Fruit fly (Drosophila melanogaster) whole organism, embryonic: ENCODE measurements around the gene scrib.
A peak's percentile ranks its signal among the peaks of the same experiment; 100 is the strongest.

ENCODE experiments used
- Adf1 ChIP-seq: fragments of 200-800 bp; sonication (Bioruptor generic); IDR thresholded peaks from 2 replicates; pipeline ENCODE4 v1.3.6; 2022; ENCODE audit warnings: missing biosample characterization, missing genetic modification characterization
- B-H1 ChIP-seq: fragments of 200-800 bp; sonication (Bioruptor generic); IDR thresholded peaks from 3 replicates; pipeline ENCODE4 v1.3.6; 2022; ENCODE audit warnings: missing biosample characterization, missing genetic modification characterization
- CG10366 ChIP-seq: fragments of 200-800 bp; sonication (Bioruptor generic); IDR thresholded peaks from 2 replicates; pipeline ENCODE4 v1.3.6; 2022; ENCODE audit warnings: missing biosample characterization, missing genetic modification characterization
- CG10431 ChIP-seq: fragments of 200-800 bp; sonication (Bioruptor generic); optimal IDR thresholded peaks from 3 replicates; lab custom pipeline; 2018; ENCODE audit warnings: missing biosample characterization, mild to moderate bottlenecking, missing genetic modification characterization
- CG10565 ChIP-seq: fragments of 200-800 bp; sonication (Bioruptor generic); optimal IDR thresholded peaks from 3 replicates; lab custom pipeline; 2016; ENCODE audit warnings: missing biosample characterization, mild to moderate bottlenecking, missing genetic modification characterization
- CG10979 ChIP-seq: fragments of 200-800 bp; sonication (Bioruptor generic); optimal IDR thresholded peaks from 2 replicates; lab custom pipeline; 2018; ENCODE audit warnings: missing biosample characterization, mild to moderate bottlenecking, missing genetic modification characterization, moderate library complexity
- CG11085 ChIP-seq: fragments of 200-800 bp; sonication (Bioruptor generic); IDR thresholded peaks from 2 replicates; pipeline ENCODE4 v1.3.6; 2022; ENCODE audit warnings: missing biosample characterization, missing genetic modification characterization
- CG11723 ChIP-seq: fragments of 200-800 bp; sonication (Bioruptor generic); optimal IDR thresholded peaks from 2 replicates; lab custom pipeline; 2017; ENCODE audit warnings: missing biosample characterization, mild to moderate bottlenecking, missing genetic modification characterization
- CG12659 ChIP-seq: fragments of 200-800 bp; sonication (Bioruptor generic); optimal IDR thresholded peaks from 3 replicates; lab custom pipeline; 2017; ENCODE audit warnings: mild to moderate bottlenecking, missing biosample characterization, missing genetic modification reagents, missing genetic modification characterization
- CG13424 ChIP-seq: fragments of 200-800 bp; sonication (Bioruptor generic); optimal IDR thresholded peaks from 2 replicates; lab custom pipeline; 2019; ENCODE audit warnings: missing biosample characterization, mild to moderate bottlenecking, missing genetic modification characterization, moderate library complexity
- CG14014 ChIP-seq: fragments of 200-800 bp; sonication (Bioruptor generic); IDR thresholded peaks from 2 replicates; pipeline ENCODE4 v1.3.6; 2022; ENCODE audit warnings: missing biosample characterization, missing genetic modification characterization
- CG14710 ChIP-seq: fragments of 200-800 bp; sonication (Bioruptor generic); optimal IDR thresholded peaks from 3 replicates; lab custom pipeline; 2019; ENCODE audit warnings: missing biosample characterization, mild to moderate bottlenecking, missing genetic modification characterization, moderate library complexity
- CG17912 ChIP-seq: fragments of 200-800 bp; sonication (Bioruptor generic); optimal IDR thresholded peaks from 2 replicates; lab custom pipeline; 2018; ENCODE audit warnings: missing biosample characterization, mild to moderate bottlenecking, missing genetic modification characterization
- CG42726 ChIP-seq: fragments of 200-800 bp; sonication (Bioruptor generic); IDR thresholded peaks from 2 replicates; pipeline ENCODE4 v1.3.6; 2022; ENCODE audit warnings: missing biosample characterization, missing genetic modification characterization; ENCODE audit not compliant: partially characterized antibody
- CG4730 ChIP-seq: fragments of 200-800 bp; sonication (Bioruptor generic); IDR thresholded peaks from 2 replicates; pipeline ENCODE4 v1.3.6; 2022; ENCODE audit warnings: missing biosample characterization, missing genetic modification characterization
- CG5953 ChIP-seq: fragments of 200-800 bp; sonication (Bioruptor generic); IDR thresholded peaks from 2 replicates; pipeline ENCODE4 v1.3.6; 2022; ENCODE audit warnings: missing biosample characterization, missing genetic modification characterization
- CG6272 ChIP-seq: fragments of 200-800 bp; sonication (Bioruptor generic); IDR thresholded peaks from 2 replicates; pipeline ENCODE4 v1.3.6; 2022; ENCODE audit warnings: missing biosample characterization, missing genetic modification characterization
- CG6813 ChIP-seq: fragments of 200-800 bp; sonication (Bioruptor generic); optimal IDR thresholded peaks from 2 replicates; lab custom pipeline; 2017; ENCODE audit warnings: missing biosample characterization, missing genetic modification characterization, mild to moderate bottlenecking, moderate library complexity, missing genetic modification reagents
- CG7357 ChIP-seq: fragments of 200-800 bp; sonication (Bioruptor generic); IDR thresholded peaks from 3 replicates; pipeline ENCODE4 v1.3.6; 2022; ENCODE audit warnings: missing biosample characterization, missing genetic modification characterization
- CG8089 ChIP-seq: fragments of 200-800 bp; sonication (Bioruptor generic); optimal IDR thresholded peaks from 3 replicates; lab custom pipeline; 2016; ENCODE audit warnings: missing biosample characterization, missing genetic modification characterization
- CG8281 ChIP-seq: fragments of 200-800 bp; sonication (Bioruptor generic); optimal IDR thresholded peaks from 2 replicates; lab custom pipeline; 2018; ENCODE audit warnings: missing biosample characterization, mild to moderate bottlenecking, missing genetic modification characterization, moderate library complexity
- CG8290 ChIP-seq, 3 experiments: fragments of 200-800 bp; sonication (Bioruptor generic); optimal IDR thresholded peaks; 2 replicates each; lab custom pipeline; 2016 to 2019; ENCODE audit warnings: missing biosample characterization in 3 of 3, missing genetic modification characterization in 3 of 3, mild to moderate bottlenecking in 2 of 3, moderate library complexity in 1 of 3
- CG9876 ChIP-seq: fragments of 200-800 bp; sonication (Bioruptor generic); optimal IDR thresholded peaks from 2 replicates; lab custom pipeline; 2016; ENCODE audit warnings: missing biosample characterization, missing genetic modification characterization
- D19B ChIP-seq: fragments of 200-800 bp; sonication (Bioruptor generic); optimal IDR thresholded peaks from 2 replicates; lab custom pipeline; 2017; ENCODE audit warnings: missing biosample characterization, mild to moderate bottlenecking, missing genetic modification characterization
- Ets97D ChIP-seq: fragments of 200-800 bp; sonication (Bioruptor generic); optimal IDR thresholded peaks from 3 replicates; lab custom pipeline; 2016; ENCODE audit warnings: missing biosample characterization, missing genetic modification characterization
- Fer1 ChIP-seq: fragments of 200-800 bp; sonication (Bioruptor generic); optimal IDR thresholded peaks from 2 replicates; lab custom pipeline; 2017; ENCODE audit warnings: missing biosample characterization, mild to moderate bottlenecking, missing genetic modification characterization
- GATAe ChIP-seq: fragments of 200-800 bp; sonication (Bioruptor generic); conservative IDR thresholded peaks from 2 replicates; pipeline ENCODE4 v1.3.6; 2022; ENCODE audit warnings: missing biosample characterization, missing genetic modification characterization
- HmgD ChIP-seq: fragments of 200-800 bp; sonication (Bioruptor generic); optimal IDR thresholded peaks from 3 replicates; lab custom pipeline; 2016; ENCODE audit warnings: missing biosample characterization, missing genetic modification characterization
- NFAT ChIP-seq: fragments of 200-800 bp; sonication (Bioruptor generic); IDR thresholded peaks from 2 replicates; pipeline ENCODE4 v1.3.6; 2022; ENCODE audit warnings: missing biosample characterization, missing genetic modification characterization
- Poxn ChIP-seq: fragments of 200-800 bp; sonication (Bioruptor generic); IDR thresholded peaks from 2 replicates; pipeline ENCODE4 v1.3.6; 2022; ENCODE audit warnings: missing biosample characterization, missing genetic modification characterization
- Sin3A ChIP-seq: fragments of >200 bp; optimal IDR thresholded peaks from 2 replicates; lab custom pipeline; 2018
- Sox100B ChIP-seq: fragments of 200-800 bp; sonication (Bioruptor generic); optimal IDR thresholded peaks from 3 replicates; lab custom pipeline; 2018; ENCODE audit warnings: missing biosample characterization, mild to moderate bottlenecking, missing genetic modification characterization
- cad ChIP-seq: fragments of >200 bp; optimal IDR thresholded peaks from 2 replicates; lab custom pipeline; 2017; ENCODE audit warnings: missing biosample characterization, missing genetic modification characterization
- croc ChIP-seq: fragments of 200-800 bp; sonication (Bioruptor generic); conservative IDR thresholded peaks from 3 replicates; pipeline ENCODE4 v1.3.6; 2022; ENCODE audit warnings: missing biosample characterization, missing genetic modification characterization
- dmrt11E ChIP-seq: fragments of 200-800 bp; sonication (Bioruptor generic); optimal IDR thresholded peaks from 3 replicates; lab custom pipeline; 2018; ENCODE audit warnings: missing biosample characterization, mild to moderate bottlenecking, missing genetic modification characterization, moderate library complexity
- nerfin-1 ChIP-seq: fragments of 200-800 bp; sonication (Bioruptor generic); optimal IDR thresholded peaks from 3 replicates; lab custom pipeline; 2019; ENCODE audit warnings: missing biosample characterization, mild to moderate bottlenecking, missing genetic modification characterization, moderate library complexity
- org-1 ChIP-seq: fragments of 200-800 bp; sonication (Bioruptor generic); optimal IDR thresholded peaks from 2 replicates; lab custom pipeline; 2017; ENCODE audit warnings: missing biosample characterization, missing genetic modification characterization
- scrt ChIP-seq: fragments of 200-800 bp; sonication (Bioruptor generic); optimal IDR thresholded peaks from 2 replicates; lab custom pipeline; 2018; ENCODE audit warnings: missing biosample characterization, mild to moderate bottlenecking, missing genetic modification characterization, moderate library complexity
- sens-2 ChIP-seq: fragments of 200-800 bp; sonication (Bioruptor generic); IDR thresholded peaks from 2 replicates; pipeline ENCODE4 v1.3.6; 2022; ENCODE audit warnings: missing biosample characterization, missing genetic modification characterization
- seq ChIP-seq: fragments of 200-800 bp; sonication (Bioruptor generic); IDR thresholded peaks from 2 replicates; pipeline ENCODE4 v1.3.6; 2022; ENCODE audit warnings: missing biosample characterization, missing genetic modification characterization
- sim ChIP-seq: fragments of 200-800 bp; sonication (Bioruptor generic); IDR thresholded peaks from 2 replicates; pipeline ENCODE4 v1.3.6; 2022; ENCODE audit warnings: missing biosample characterization, missing genetic modification characterization
- sima ChIP-seq: fragments of 200-800 bp; sonication (Bioruptor generic); optimal IDR thresholded peaks from 2 replicates; lab custom pipeline; 2016; ENCODE audit warnings: missing biosample characterization, missing genetic modification characterization
- sob ChIP-seq: fragments of 200-800 bp; sonication (Bioruptor generic); IDR thresholded peaks from 2 replicates; pipeline ENCODE4 v1.3.6; 2022; ENCODE audit warnings: missing biosample characterization, missing genetic modification characterization
- sqz ChIP-seq: fragments of 200-800 bp; sonication (Bioruptor generic); optimal IDR thresholded peaks from 3 replicates; lab custom pipeline; 2018; ENCODE audit warnings: missing biosample characterization, mild to moderate bottlenecking, missing genetic modification characterization
- sr ChIP-seq: fragments of 200-800 bp; sonication (Bioruptor generic); IDR thresholded peaks from 3 replicates; pipeline ENCODE4 v1.3.6; 2022; ENCODE audit warnings: missing biosample characterization, missing genetic modification characterization
- tio ChIP-seq: fragments of 200-800 bp; sonication (Bioruptor generic); optimal IDR thresholded peaks from 2 replicates; lab custom pipeline; 2017; ENCODE audit warnings: missing biosample characterization, missing genetic modification characterization, inconsistent platforms
- usp ChIP-seq: fragments of >200 bp; optimal IDR thresholded peaks from 2 replicates; lab custom pipeline; 2017; ENCODE audit warnings: missing biosample characterization, missing genetic modification characterization
- wdn ChIP-seq: fragments of 200-800 bp; sonication (Bioruptor generic); IDR thresholded peaks from 2 replicates; pipeline ENCODE4 v1.3.6; 2022; ENCODE audit warnings: missing biosample characterization, missing genetic modification characterization
- wor ChIP-seq: fragments of 200-800 bp; sonication (Bioruptor generic); IDR thresholded peaks from 2 replicates; pipeline ENCODE4 v1.3.6; 2022; ENCODE audit warnings: missing biosample characterization, missing genetic modification characterization

Gene scrib

dm6 chr3R:26568137-26568727 lies 32.1 kb downstream of the scrib start (continued):
- TF ChIP-seq CG11085 = no peak
- TF ChIP-seq CG10565 (GFP tag; lab: Kevin White, UChicago) = no peak
- no peak for TF ChIP-seq usp
- peak; percentile 25 for TF ChIP-seq scrt (GFP tag; lab: Kevin White, UChicago)
- TF ChIP-seq Sox100B (GFP tag; lab: Kevin White, UChicago) = no peak
- TF ChIP-seq CG11723 (GFP tag; lab: Kevin White, UChicago) = no peak
- no peak for TF ChIP-seq sr (GFP tag; lab: Robert Waterston, UW)
- no peak for TF ChIP-seq sima (GFP tag; lab: Kevin White, UChicago)
- TF ChIP-seq sqz (GFP tag; lab: Kevin White, UChicago) = peak; percentile 88
- TF ChIP-seq CG14710 = no peak
- TF ChIP-seq CG10979 (tag; lab: Kevin White, UChicago) = no peak
- no peak for TF ChIP-seq CG5953 (GFP tag; lab: Robert Waterston, UW)
- TF ChIP-seq wdn (GFP tag; lab: Robert Waterston, UW) = 0 out of 2 replicates have a peak, but pooled peaks have one; percentile 40
- TF ChIP-seq NFAT = no peak
- no peak for TF ChIP-seq CG14014
- no peak for TF ChIP-seq CG10431 (GFP tag; lab: Kevin White, UChicago)
- TF ChIP-seq seq (GFP tag; lab: Robert Waterston, UW) = peak; percentile 31; the same call in 1 of the 2 replicates
- no peak for TF ChIP-seq Ets97D (GFP tag; lab: Kevin White, UChicago)
- no peak for TF ChIP-seq HmgD
- TF ChIP-seq sim (GFP tag; lab: Robert Waterston, UW) = no peak
- no peak for TF ChIP-seq CG4730 (GFP tag; lab: Robert Waterston, UW)
- TF ChIP-seq tio (GFP tag; lab: Kevin White, UChicago) = no peak
- no peak for TF ChIP-seq CG8290 (GFP tag; optimal IDR thresholded peaks at IDR 0.05; lab: Kevin White, UChicago)
- peak in 1 of 2 experiments; percentile 2 for TF ChIP-seq CG8290 (tag; optimal IDR thresholded peaks at IDR 0.05; lab: Kevin White, UChicago)
- no peak for TF ChIP-seq CG6272 (GFP tag; lab: Robert Waterston, UW)
- peak; percentile 42 for TF ChIP-seq CG6813 (GFP tag; lab: Kevin White, UChicago)
- no peak for TF ChIP-seq sob (GFP tag; lab: Robert Waterston, UW)
- TF ChIP-seq D19B (GFP tag; lab: Kevin White, UChicago) = no peak
- TF ChIP-seq CG7357 (GFP tag; lab: Robert Waterston, UW) = no peak
- no peak for TF ChIP-seq croc (GFP tag; lab: Robert Waterston, UW)
- TF ChIP-seq Adf1 (GFP tag; lab: Robert Waterston, UW) = no peak; the same call in 1 of the 2 replicates
- no peak for TF ChIP-seq org-1 (GFP tag; lab: Kevin White, UChicago)
- no peak for TF ChIP-seq Sin3A (lab: Kevin White, UChicago)
- TF ChIP-seq Poxn (GFP tag; lab: Robert Waterston, UW) = no peak
- TF ChIP-seq CG9876 (GFP tag; lab: Kevin White, UChicago) = no peak
- no peak for TF ChIP-seq wor (GFP tag; lab: Robert Waterston, UW)
- peak; percentile 45 for TF ChIP-seq Fer1 (GFP tag; lab: Kevin White, UChicago)
- no peak for TF ChIP-seq sens-2 (GFP tag; lab: Robert Waterston, UW)
- TF ChIP-seq CG10366 (GFP tag; lab: Robert Waterston, UW) = no peak
- no peak for TF ChIP-seq CG12659
- no peak for TF ChIP-seq nerfin-1 (tag; lab: Kevin White, UChicago)
- TF ChIP-seq CG8089 = no peak
- TF ChIP-seq CG8281 (tag; lab: Kevin White, UChicago) = no peak
- TF ChIP-seq GATAe (GFP tag; lab: Robert Waterston, UW) = peak; percentile 39; the same call in 1 of the 2 replicates
- no peak for TF ChIP-seq CG13424 (tag; lab: Kevin White, UChicago)
- no peak for TF ChIP-seq CG42726 (GFP tag; lab: Robert Waterston, UW)
- TF ChIP-seq cad = no peak
- TF ChIP-seq CG17912 (GFP tag; lab: Kevin White, UChicago) = no peak
- no peak for TF ChIP-seq B-H1 (GFP tag; lab: Robert Waterston, UW)
- no peak for TF ChIP-seq dmrt11E
